Worm (Caenorhabditis elegans) whole organism, L4 larva: ENCODE results near the gene sdn-1.

Experiments
- R02D3.7 ChIP-seq: fragments of 150-350 bp; sonication (generic microtip); optimal IDR thresholded peaks from 3 replicates; lab custom pipeline; 2014; ENCODE audit warnings: missing biosample characterization, missing genetic modification characterization
- T20F7.1 ChIP-seq: fragments of 200-800 bp; sonication (Bioruptor generic); optimal IDR thresholded peaks from 2 replicates; lab custom pipeline; 2018; ENCODE audit warnings: mild to moderate bottlenecking, missing genetic modification characterization, missing compliant biosample characterization
- Y5F2A.4 ChIP-seq: fragments of 200-800 bp; sonication (Bioruptor generic); optimal IDR thresholded peaks from 2 replicates; lab custom pipeline; 2018; ENCODE audit warnings: mild to moderate bottlenecking, missing genetic modification characterization, missing compliant biosample characterization
- ZK546.5 ChIP-seq, 2 experiments: sonication (generic microtip); optimal IDR thresholded peaks; 2 replicates each; lab custom pipeline; 2017; ENCODE audit warnings: missing biosample characterization in 2 of 2, missing genetic modification characterization in 2 of 2
- aha-1 ChIP-seq: fragments of 150-350 bp; peaks from one replicate; lab custom pipeline; 2014; ENCODE audit warnings: missing biosample characterization, missing genetic modification characterization
- ama-1 ChIP-seq: fragments of 150-350 bp; optimal IDR thresholded peaks from 2 replicates; lab custom pipeline; 2014; ENCODE audit warnings: inconsistent platforms, mixed read lengths
- attf-4 ChIP-seq: sonication (generic microtip); optimal IDR thresholded peaks from 3 replicates; lab custom pipeline; 2017; ENCODE audit warnings: missing biosample characterization, missing genetic modification characterization
- ceh-28 ChIP-seq: fragments of 150-350 bp; optimal IDR thresholded peaks from 2 replicates; lab custom pipeline; 2014; ENCODE audit warnings: missing biosample characterization, missing genetic modification reagents, missing genetic modification characterization
- ceh-44 ChIP-seq: fragments of 200-800 bp; sonication (Bioruptor generic); IDR thresholded peaks from 2 replicates; pipeline ENCODE4 v1.3.6; 2022; ENCODE audit warnings: missing genetic modification reagents, missing genetic modification characterization, missing compliant biosample characterization
- ceh-82 ChIP-seq: sonication (generic microtip); optimal IDR thresholded peaks from 2 replicates; lab custom pipeline; 2017; ENCODE audit warnings: missing biosample characterization, missing genetic modification characterization
- ces-1 ChIP-seq: fragments of 150-350 bp; sonication (generic microtip); optimal IDR thresholded peaks from 4 replicates; lab custom pipeline; 2014; ENCODE audit warnings: missing biosample characterization, missing genetic modification reagents, missing genetic modification characterization
- cey-2 ChIP-seq: sonication (generic microtip); optimal IDR thresholded peaks from 3 replicates; lab custom pipeline; 2017; ENCODE audit warnings: missing genetic modification characterization, mild to moderate bottlenecking, missing compliant biosample characterization, antibody characterized with exemption, borderline replicate concordance; ENCODE audit not compliant: insufficient read depth
- daf-12 ChIP-seq: fragments of 150-350 bp; optimal IDR thresholded peaks from 2 replicates; lab custom pipeline; 2014; ENCODE audit warnings: missing biosample characterization, missing genetic modification reagents, missing genetic modification characterization
- daf-16 ChIP-seq, 3 experiments: sonication (generic microtip); optimal IDR thresholded peaks; 2 replicates each; lab custom pipeline; 2016 to 2017; ENCODE audit warnings: missing genetic modification characterization in 3 of 3, missing genetic modification reagents in 3 of 3, mild to moderate bottlenecking in 2 of 3, missing compliant biosample characterization in 2 of 3, missing biosample characterization in 1 of 3, moderate library complexity in 1 of 3
- daf-8 ChIP-seq: fragments of 200-800 bp; sonication (Bioruptor generic); IDR thresholded peaks from 2 replicates; pipeline ENCODE4 v1.3.6; 2022; ENCODE audit warnings: missing genetic modification characterization, missing compliant biosample characterization
- dmd-6 ChIP-seq: fragments of 200-800 bp; sonication (Bioruptor generic); IDR thresholded peaks from 2 replicates; pipeline ENCODE4 v1.3.6; 2022; ENCODE audit warnings: missing genetic modification reagents, missing genetic modification characterization, missing compliant biosample characterization
- dpl-1 ChIP-seq: fragments of 150-350 bp; optimal IDR thresholded peaks from 2 replicates; lab custom pipeline; 2014; ENCODE audit warnings: missing biosample characterization, missing genetic modification reagents, missing genetic modification characterization
- dve-1 ChIP-seq: sonication (generic microtip); optimal IDR thresholded peaks from 2 replicates; lab custom pipeline; 2017; ENCODE audit warnings: antibody characterized with exemption, mild to moderate bottlenecking, missing genetic modification characterization, missing compliant biosample characterization; ENCODE audit not compliant: insufficient read depth
- hlh-11 ChIP-seq: fragments of 200-800 bp; sonication (Bioruptor generic); optimal IDR thresholded peaks from 2 replicates; lab custom pipeline; 2018; ENCODE audit warnings: mild to moderate bottlenecking, missing genetic modification characterization, missing compliant biosample characterization
- hlh-30 ChIP-seq: sonication (generic microtip); optimal IDR thresholded peaks from 2 replicates; lab custom pipeline; 2017; ENCODE audit warnings: antibody characterized with exemption, mild to moderate bottlenecking, missing genetic modification characterization, missing compliant biosample characterization; ENCODE audit not compliant: insufficient read depth
- lir-3 ChIP-seq: sonication (generic microtip); optimal IDR thresholded peaks from 2 replicates; lab custom pipeline; 2016; ENCODE audit warnings: mild to moderate bottlenecking, missing genetic modification characterization, missing compliant biosample characterization
- lsy-2 ChIP-seq, 2 experiments: fragments of 150-350 bp in 1 of 2; sonication (generic microtip) in 1 of 2; optimal IDR thresholded peaks; 2 replicates each; lab custom pipeline; 2014 to 2017; ENCODE audit warnings: missing biosample characterization in 2 of 2, missing genetic modification characterization in 2 of 2
- mdl-1 ChIP-seq, 2 experiments: fragments of 150-350 bp in 1 of 2; sonication (generic microtip) in 1 of 2; optimal IDR thresholded peaks; 2 replicates each; lab custom pipeline; 2014 to 2017; ENCODE audit warnings: missing biosample characterization in 2 of 2, missing genetic modification characterization in 2 of 2
- mdt-29 ChIP-seq: fragments of 200-800 bp; sonication (Bioruptor generic); IDR thresholded peaks from 2 replicates; pipeline ENCODE4 v1.3.6; 2022; ENCODE audit warnings: missing genetic modification reagents, missing genetic modification characterization, missing compliant biosample characterization
- mep-1 ChIP-seq: fragments of 150-350 bp; sonication (generic microtip); optimal IDR thresholded peaks from 3 replicates; lab custom pipeline; 2014; ENCODE audit warnings: missing biosample characterization, missing genetic modification characterization
- mxl-3 ChIP-seq: fragments of 200-800 bp; sonication (Bioruptor generic); optimal IDR thresholded peaks from 2 replicates; lab custom pipeline; 2018; ENCODE audit warnings: mild to moderate bottlenecking, missing genetic modification characterization, missing compliant biosample characterization
- nhr-10 ChIP-seq: fragments of 150-350 bp; optimal IDR thresholded peaks from 2 replicates; lab custom pipeline; 2014; ENCODE audit warnings: missing biosample characterization, missing genetic modification characterization
- nhr-11 ChIP-seq: fragments of 150-350 bp; optimal IDR thresholded peaks from 2 replicates; lab custom pipeline; 2014; ENCODE audit warnings: missing biosample characterization, missing genetic modification characterization
- nhr-28 ChIP-seq: fragments of 150-350 bp; optimal IDR thresholded peaks from 2 replicates; lab custom pipeline; 2014; ENCODE audit warnings: missing biosample characterization, missing genetic modification characterization
- php-3 ChIP-seq: fragments of 200-800 bp; sonication (Bioruptor generic); IDR thresholded peaks from 2 replicates; pipeline ENCODE4 v1.3.6; 2022; ENCODE audit warnings: missing genetic modification reagents, missing genetic modification characterization, missing compliant biosample characterization
- pqm-1 ChIP-seq: sonication (generic microtip); optimal IDR thresholded peaks from 2 replicates; lab custom pipeline; 2017; ENCODE audit warnings: missing biosample characterization, missing genetic modification characterization
- saeg-2 ChIP-seq: fragments of 200-800 bp; sonication (Bioruptor generic); IDR thresholded peaks from 2 replicates; pipeline ENCODE4 v1.3.6; 2022; ENCODE audit warnings: missing genetic modification reagents, missing genetic modification characterization, missing compliant biosample characterization
- set-16 ChIP-seq: fragments of 200-800 bp; sonication (Bioruptor generic); IDR thresholded peaks from 2 replicates; pipeline ENCODE4 v1.3.6; 2022; ENCODE audit warnings: missing genetic modification reagents, missing genetic modification characterization, missing compliant biosample characterization
- skn-1 ChIP-seq: fragments of 150-350 bp; optimal IDR thresholded peaks from 2 replicates; lab custom pipeline; 2014; ENCODE audit warnings: missing biosample characterization, missing genetic modification characterization
- snpc-1.2 ChIP-seq: fragments of 200-800 bp; sonication (Bioruptor generic); IDR thresholded peaks from 2 replicates; pipeline ENCODE4 v1.3.6; 2022; ENCODE audit warnings: missing genetic modification reagents, missing genetic modification characterization, missing compliant biosample characterization
- tra-1 ChIP-seq: fragments of 200-800 bp; sonication (Bioruptor generic); IDR thresholded peaks from 2 replicates; pipeline ENCODE4 v1.3.6; 2022; ENCODE audit warnings: missing genetic modification reagents, missing genetic modification characterization, missing compliant biosample characterization
- unc-62 ChIP-seq, 3 experiments: fragments of 150-350 bp in 1 of 3; sonication (generic microtip); optimal IDR thresholded peaks in 2 of 3; peaks in 1 of 3; 1 replicate in 1 of 3; 2 replicates in 2 of 3; lab custom pipeline; 2014 to 2017; ENCODE audit warnings: missing biosample characterization in 3 of 3, missing genetic modification characterization in 3 of 3, missing genetic modification reagents in 3 of 3, missing genotype in 1 of 3
- zfp-3 ChIP-seq: fragments of 200-800 bp; sonication (Bioruptor generic); conservative IDR thresholded peaks from 2 replicates; pipeline ENCODE4 v1.3.6; 2022; ENCODE audit warnings: missing genetic modification reagents, missing genetic modification characterization, missing compliant biosample characterization
- ztf-7 ChIP-seq: fragments of 150-350 bp; optimal IDR thresholded peaks from 2 replicates; lab custom pipeline; 2014; ENCODE audit warnings: missing biosample characterization, missing genetic modification characterization

The sdn-1 gene

DNA sequence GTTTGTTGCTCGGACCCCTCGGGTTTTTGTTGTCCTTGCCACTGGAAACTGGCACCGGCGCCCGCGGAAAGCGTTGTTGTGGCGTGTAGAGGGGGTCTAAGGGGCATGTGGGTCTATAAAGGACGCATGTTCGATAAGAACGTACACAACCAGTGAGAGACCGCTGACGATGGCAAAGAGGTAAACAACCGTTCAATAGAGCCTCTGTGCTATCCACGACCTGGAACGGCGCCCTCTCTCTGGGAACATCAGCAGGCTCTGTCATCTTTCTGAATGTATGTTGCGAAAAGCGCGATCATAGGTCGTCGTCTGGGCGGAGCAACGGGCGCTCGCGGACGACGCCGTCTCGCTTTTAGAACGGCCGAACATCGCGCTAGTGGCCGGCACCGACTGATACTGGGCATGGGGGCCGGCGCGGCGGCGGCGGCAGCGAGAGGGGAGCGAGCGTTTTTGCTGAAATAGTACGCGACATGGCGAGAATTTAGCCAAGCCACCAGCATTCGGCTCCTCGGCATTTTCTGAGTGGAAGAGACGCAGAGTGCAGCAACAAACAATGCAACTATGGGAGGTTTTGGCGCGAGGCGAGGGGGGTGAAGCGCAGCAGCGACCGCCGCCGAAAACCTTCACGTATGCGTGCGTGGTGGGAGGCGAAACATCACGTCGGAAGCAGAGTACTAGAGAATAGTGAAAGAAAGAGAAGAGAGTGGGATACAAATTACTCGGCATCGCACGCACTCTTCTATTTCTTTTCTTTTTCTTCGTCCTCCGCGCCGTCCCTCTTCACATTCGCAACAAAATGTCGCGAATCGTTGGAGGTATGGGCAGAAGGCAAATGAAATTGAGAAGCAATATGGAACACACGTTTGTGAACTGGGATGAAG, 44.2 kb upstream of the sdn-1 start (continued):
- TF ChIP-seq lir-3 (peak; percentile 24), ZK546.5 (tag; optimal IDR thresholded peaks at IDR 0.05; lab: Kevin White, UChicago) (no peak), snpc-1.2 (GFP tag; lab: Robert Waterston, UW) (no peak), daf-8 (GFP tag; lab: Robert Waterston, UW) (no peak)

DNA sequence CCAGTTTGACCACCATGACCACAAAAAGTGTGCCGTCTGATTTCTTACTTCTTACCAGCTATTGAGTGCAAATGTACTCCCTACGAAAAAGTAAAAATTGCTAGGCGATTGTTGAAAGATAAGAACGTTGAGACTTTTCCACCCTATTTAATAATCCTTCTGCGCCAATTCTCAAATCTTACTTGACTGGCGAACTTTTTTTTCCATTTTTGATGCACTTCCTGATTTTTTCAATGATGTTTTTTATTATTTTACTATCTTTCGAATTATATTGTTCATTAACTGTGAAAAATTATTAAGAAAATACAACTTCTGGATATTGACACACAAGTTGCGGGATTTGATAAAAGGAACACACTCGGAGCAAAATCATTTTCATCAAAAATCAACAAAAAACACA, 42.5 kb upstream of the sdn-1 start, which contains the start of gene daf-12:
daf-12 (plus strand) TSS at position 301 of the 400 bp plus-strand sequence.
- TF ChIP-seq mdl-1 (tag; optimal IDR thresholded peaks at IDR 0.05; lab: Kevin White, UChicago): no peak
- no peak for TF ChIP-seq daf-12 (tag; lab: Kevin White, UChicago)
- TF ChIP-seq saeg-2 (GFP tag; lab: Robert Waterston, UW): no peak
- TF ChIP-seq, all 104 proteins: peak for 0

DNA sequence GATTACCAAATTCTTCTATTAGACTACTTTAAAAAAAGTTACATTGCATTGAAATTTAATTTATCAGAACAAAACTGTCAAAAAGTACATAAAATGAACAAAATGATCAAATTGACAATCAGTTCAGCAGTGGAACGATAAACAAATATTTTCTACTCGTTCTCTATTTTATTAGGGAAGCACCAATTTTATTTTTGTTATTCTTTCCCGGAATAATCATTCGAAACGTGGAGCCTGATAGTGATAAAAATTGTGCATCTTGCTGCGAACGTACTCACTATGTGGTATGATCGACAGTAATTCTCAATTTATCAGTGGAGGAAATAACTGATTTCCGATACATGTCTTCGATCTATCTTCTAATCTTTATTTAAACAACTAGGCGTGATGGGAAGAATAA, 38.7 kb upstream of the sdn-1 start:
- TF ChIP-seq zfp-3: no peak
- TF ChIP-seq nhr-28: peak; percentile 30
- TF ChIP-seq ztf-7: no peak
- TF ChIP-seq aha-1 (tag; lab: Kevin White, UChicago): peak; percentile 77
- no peak for TF ChIP-seq attf-4 (tag; lab: Kevin White, UChicago)
- TF ChIP-seq cey-2: no peak
- no peak for TF ChIP-seq mxl-3 (GFP tag; lab: Kevin White, UChicago)
- no peak for TF ChIP-seq ceh-44
- no peak for TF ChIP-seq dpl-1 (GFP tag; lab: Kevin White, UChicago)
- TF ChIP-seq daf-16 (GFP tag; optimal IDR thresholded peaks at IDR 0.05; lab: Kevin White, UChicago): no peak
- peak; percentile 96 for TF ChIP-seq daf-16 (tag; optimal IDR thresholded peaks at IDR 0.05; lab: Kevin White, UChicago)
- peak; percentile 46 for TF ChIP-seq hlh-11 (tag; lab: Kevin White, UChicago)
- peak; percentile 54 for TF ChIP-seq dve-1 (tag; lab: Kevin White, UChicago)
- TF ChIP-seq R02D3.7 (tag; lab: Kevin White, UChicago): no peak
- TF ChIP-seq php-3 (GFP tag; lab: Robert Waterston, UW): peak; percentile 86
- no peak for TF ChIP-seq dmd-6 (GFP tag; lab: Robert Waterston, UW)
- TF ChIP-seq Y5F2A.4: no peak

DNA sequence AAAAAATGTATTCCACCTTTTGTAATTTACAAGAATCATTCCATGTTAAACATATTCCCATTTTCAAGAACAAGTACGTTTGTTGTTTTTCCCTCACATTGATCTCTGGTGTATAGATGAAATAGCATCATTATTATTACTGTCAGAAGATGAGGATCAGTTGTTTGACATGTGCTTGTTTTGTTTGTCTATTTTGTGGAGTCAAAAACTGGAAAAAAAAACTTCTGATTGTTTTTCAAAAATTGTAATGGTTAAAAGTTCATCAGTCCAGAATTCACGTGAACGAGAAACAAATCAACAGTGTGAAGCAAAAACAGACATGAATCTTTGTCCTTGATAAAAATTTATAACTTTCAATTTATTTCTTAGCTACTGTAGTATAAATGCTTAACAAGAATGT, 37.8 kb upstream of the sdn-1 start:
- TF ChIP-seq hlh-30 (tag; lab: Kevin White, UChicago) (peak; percentile 57), aha-1 (tag; lab: Kevin White, UChicago) (peak; percentile 18), daf-16 (GFP tag; optimal IDR thresholded peaks at IDR 0.05; lab: Kevin White, UChicago) (no peak), daf-16 (tag; optimal IDR thresholded peaks at IDR 0.05; lab: Kevin White, UChicago) (peak; percentile 58), unc-62 (GFP tag; optimal IDR thresholded peaks at IDR 0.05 in 1 of 2; lab: Kevin White, UChicago) (peak in 1 of 2 experiments; percentile 85), unc-62 (tag; optimal IDR thresholded peaks at IDR 0.05; lab: Kevin White, UChicago) (no peak), nhr-10 (tag; lab: Kevin White, UChicago) (no peak), T20F7.1 (no peak), ces-1 (no peak), ama-1 (lab: Kevin White, UChicago) (no peak)

DNA sequence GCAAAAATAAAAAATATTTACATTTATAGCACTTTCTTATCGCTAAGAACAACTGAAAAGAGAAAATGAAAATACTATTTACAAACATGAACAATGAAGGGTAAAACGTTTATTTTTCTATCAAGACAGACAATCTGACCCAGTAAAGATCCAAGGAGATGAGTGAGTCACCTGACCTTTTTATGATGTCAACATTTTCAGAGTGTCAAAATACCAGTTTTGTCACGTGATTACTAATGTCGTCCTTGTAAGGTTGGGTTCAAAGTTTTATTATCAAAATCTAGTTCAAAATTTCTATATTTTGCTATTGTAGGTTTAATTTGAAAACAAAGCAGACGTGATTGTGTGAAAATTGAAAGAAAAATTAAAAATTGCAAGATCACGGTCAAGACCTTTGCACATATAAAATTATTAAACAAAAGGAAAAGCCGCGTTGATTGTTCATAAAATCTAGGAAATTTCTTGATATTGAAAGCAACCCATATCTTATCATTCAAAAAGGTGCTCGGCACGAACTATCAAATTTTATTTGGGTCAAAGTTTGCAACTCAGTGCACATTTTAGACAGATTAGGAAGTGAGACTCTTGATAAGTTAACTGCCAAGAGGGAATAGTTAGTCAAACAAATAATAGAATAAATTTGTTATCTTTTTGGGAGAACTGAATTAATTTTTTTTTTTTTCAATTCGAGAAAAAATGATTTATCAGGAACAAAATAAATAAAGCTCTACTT, 37.1 kb upstream of the sdn-1 start:
- peak; percentile 33 for TF ChIP-seq hlh-11 (tag; lab: Kevin White, UChicago)
- TF ChIP-seq lsy-2 (tag; optimal IDR thresholded peaks at IDR 0.05; lab: Kevin White, UChicago): peak in 1 of 2 experiments; percentile 2
- TF ChIP-seq mdt-29 (GFP tag; lab: Robert Waterston, UW): no peak
- no peak for TF ChIP-seq set-16 (GFP tag; lab: Robert Waterston, UW)
- peak; percentile 26 for TF ChIP-seq nhr-28
- TF ChIP-seq ceh-28 (tag; lab: Kevin White, UChicago): no peak
- peak; percentile 56 for TF ChIP-seq pqm-1 (tag; lab: Kevin White, UChicago)
- no peak for TF ChIP-seq snpc-1.2 (GFP tag; lab: Robert Waterston, UW)
- TF ChIP-seq daf-16 (GFP tag; optimal IDR thresholded peaks at IDR 0.05; lab: Kevin White, UChicago): no peak
- peak; percentile 79 for TF ChIP-seq daf-16 (tag; optimal IDR thresholded peaks at IDR 0.05; lab: Kevin White, UChicago)
- TF ChIP-seq mep-1 (tag; lab: Kevin White, UChicago): no peak
- TF ChIP-seq ceh-82 (tag; lab: Kevin White, UChicago): no peak
- TF ChIP-seq unc-62 (GFP tag; optimal IDR thresholded peaks at IDR 0.05 in 1 of 2; lab: Kevin White, UChicago): peak in 1 of 2 experiments; percentile 36
- TF ChIP-seq unc-62 (tag; optimal IDR thresholded peaks at IDR 0.05; lab: Kevin White, UChicago): no peak
- no peak for TF ChIP-seq ceh-44
- no peak for TF ChIP-seq tra-1 (GFP tag; lab: Robert Waterston, UW)
- TF ChIP-seq nhr-11 (tag; lab: Kevin White, UChicago): no peak
- TF ChIP-seq hlh-30 (tag; lab: Kevin White, UChicago): peak; percentile 77
- no peak for TF ChIP-seq skn-1 (tag; lab: Kevin White, UChicago)
